Worm (Caenorhabditis elegans): ENCODE data around the gene K08H2.5.

Gene K08H2.5

DNA sequence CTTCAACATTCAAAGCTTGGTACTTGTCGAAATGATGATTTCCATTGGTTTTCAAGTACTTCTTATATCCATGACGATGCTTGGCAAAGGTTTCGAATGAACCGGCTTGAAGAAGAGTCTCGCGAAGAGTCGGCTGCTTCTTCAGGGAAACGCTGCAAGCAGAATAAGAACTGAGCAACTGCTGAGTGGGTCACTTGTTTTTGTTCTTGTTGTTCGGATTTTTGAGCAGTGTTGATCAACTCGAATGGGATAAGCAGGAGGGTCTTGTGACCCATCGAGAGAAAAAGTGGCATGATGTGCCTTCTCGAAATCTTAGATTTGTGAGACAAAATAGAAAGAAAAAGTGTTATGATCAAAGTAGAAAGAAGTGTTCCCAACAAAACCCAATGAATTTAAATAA is 21.5 kb downstream of the K08H2.5 start:
- TF ChIP-seq unc-62 (GFP tag; optimal IDR thresholded peaks at IDR 0.05 in 1 of 2) = peak in 1 of 2 experiments; percentile 90
- no peak for TF ChIP-seq unc-62 (tag; optimal IDR thresholded peaks at IDR 0.05)
- TF ChIP-seq egl-43 (GFP tag; IDR thresholded peaks at IDR 0.05) = no peak
- TF ChIP-seq fos-1 (tag; optimal IDR thresholded peaks at IDR 0.05) = no peak
- no peak for TF ChIP-seq nhr-28 (tag; optimal IDR thresholded peaks at IDR 0.05)
- TF ChIP-seq R02D3.7 (tag; optimal IDR thresholded peaks at IDR 0.05) = no peak
- no peak for TF ChIP-seq D1046.2 (GFP tag; IDR thresholded peaks at IDR 0.05)
- no peak for TF ChIP-seq rbr-2 (tag; optimal IDR thresholded peaks at IDR 0.05)
- no peak for TF ChIP-seq dmd-8 (GFP tag; IDR thresholded peaks at IDR 0.05)
- no peak for TF ChIP-seq unc-130 (GFP tag; optimal IDR thresholded peaks at IDR 0.05)
- TF ChIP-seq nhr-11 (tag; optimal IDR thresholded peaks at IDR 0.05) = peak; percentile 67
- TF ChIP-seq ztf-7 (tag; optimal IDR thresholded peaks at IDR 0.05) = no peak
- TF ChIP-seq lin-29 (GFP tag; IDR thresholded peaks at IDR 0.05) = no peak
- peak; percentile 8 for TF ChIP-seq hlh-30 (tag; optimal IDR thresholded peaks at IDR 0.05; ENCODE audit: insufficient read depth)
- TF ChIP-seq dve-1 (tag; optimal IDR thresholded peaks at IDR 0.05; ENCODE audit: insufficient read depth) = no peak
- TF ChIP-seq daf-16 (GFP tag; optimal IDR thresholded peaks at IDR 0.05) = peak in 1 of 2 experiments; percentile 91
- no peak for TF ChIP-seq daf-16 (tag; optimal IDR thresholded peaks at IDR 0.05)
- no peak for TF ChIP-seq nhr-25 (tag; optimal IDR thresholded peaks at IDR 0.05; ENCODE audit: borderline replicate concordance, insufficient read depth)
- TF ChIP-seq hmg-1.1 (GFP tag; IDR thresholded peaks at IDR 0.05) = no peak
- TF ChIP-seq nhr-76 (tag; optimal IDR thresholded peaks at IDR 0.05) = no peak
- no peak for TF ChIP-seq aha-1 (tag)
- TF ChIP-seq ceh-20 (GFP tag; IDR thresholded peaks at IDR 0.05) = no peak
- TF ChIP-seq mdl-1 (tag; optimal IDR thresholded peaks at IDR 0.05) = no peak
- TF ChIP-seq hlh-11 (tag; optimal IDR thresholded peaks at IDR 0.05) = no peak
- no peak for TF ChIP-seq Y48G9A.11 (GFP tag; IDR thresholded peaks at IDR 0.05)

DNA sequence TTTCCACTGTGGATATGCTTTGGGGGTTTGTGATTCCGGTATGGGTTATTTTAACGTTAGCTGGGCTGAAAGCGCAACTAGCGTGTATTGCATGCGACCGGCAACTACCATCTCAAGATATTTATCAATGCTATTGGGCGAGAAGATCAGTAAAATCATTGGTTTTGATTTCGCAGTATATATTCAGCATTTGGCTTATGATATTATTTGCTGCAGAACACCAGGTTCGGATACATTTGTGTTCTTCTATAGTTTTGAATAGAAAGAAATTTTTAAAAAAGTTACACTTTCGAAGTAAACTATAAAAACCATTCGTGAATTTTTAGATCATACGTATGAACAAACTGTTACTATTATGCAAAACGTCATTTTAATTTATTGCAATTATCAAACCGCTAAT is 24.2 kb downstream of the K08H2.5 start:
- TF ChIP-seq F44E2.7 (GFP tag; IDR thresholded peaks at IDR 0.05) (no peak), unc-62 (GFP tag; optimal IDR thresholded peaks at IDR 0.05 in 1 of 2) (peak in 1 of 2 experiments; percentile 94), unc-62 (tag; optimal IDR thresholded peaks at IDR 0.05) (no peak), mdt-29 (GFP tag; IDR thresholded peaks at IDR 0.05) (no peak), aha-1 (tag) (peak; percentile 17), ztf-7 (tag; optimal IDR thresholded peaks at IDR 0.05) (no peak)

DNA sequence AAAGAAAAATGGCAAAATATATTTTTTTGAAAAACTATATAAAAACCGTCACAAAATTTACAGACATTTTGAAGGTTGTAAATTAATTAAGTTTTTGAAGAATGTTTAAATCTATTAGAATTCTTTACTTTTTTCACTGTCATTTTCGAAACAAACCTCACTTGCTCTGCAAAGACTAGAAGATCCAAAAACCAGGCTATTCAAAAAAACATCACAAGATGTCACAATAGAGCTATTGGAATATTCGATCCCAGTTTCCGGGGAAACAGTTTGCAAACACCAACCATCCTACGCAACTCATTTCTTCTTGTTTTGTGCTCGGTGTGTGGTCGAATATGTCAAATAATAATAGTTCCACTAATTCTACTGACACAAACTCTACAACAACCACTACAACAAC is 25.3 kb downstream of the K08H2.5 start, which contains the start of gene R12H7.4:
R12H7.4 (plus strand) TSS at position 301 of the 400 bp plus-strand sequence.
- TF ChIP-seq vab-7 (GFP tag; IDR thresholded peaks at IDR 0.05) = no peak
- no peak for TF ChIP-seq attf-4 (tag; optimal IDR thresholded peaks at IDR 0.05)
- TF ChIP-seq dmd-9 (GFP tag; IDR thresholded peaks at IDR 0.05) = no peak
- TF ChIP-seq unc-62 (GFP tag; optimal IDR thresholded peaks at IDR 0.05 in 1 of 2) = peak in 1 of 2 experiments; percentile 79
- TF ChIP-seq unc-62 (tag; optimal IDR thresholded peaks at IDR 0.05) = no peak
- no peak for TF ChIP-seq ceh-20 (GFP tag; IDR thresholded peaks at IDR 0.05)
- TF ChIP-seq ztf-11 (tag; optimal IDR thresholded peaks at IDR 0.05) = no peak
- no peak for TF ChIP-seq ceh-28 (tag; optimal IDR thresholded peaks at IDR 0.05)

DNA sequence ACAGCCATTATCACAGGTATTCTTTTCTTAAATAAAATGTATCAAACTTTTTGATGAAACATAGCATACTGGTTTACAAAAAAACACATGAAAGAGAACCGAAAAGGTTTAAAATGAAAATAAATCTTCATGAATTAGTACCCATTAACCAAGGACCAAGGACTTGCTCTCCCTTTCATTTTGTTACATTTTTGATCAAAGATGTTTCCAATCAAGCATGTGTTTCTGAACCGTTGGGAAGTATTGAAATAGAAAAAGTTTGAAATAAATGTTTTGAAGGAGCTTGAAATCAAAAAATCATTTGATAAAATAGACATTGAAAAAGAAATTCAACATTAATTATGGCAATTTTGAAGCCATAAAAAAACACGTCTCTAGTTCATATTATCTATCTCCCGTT is 29.6 kb downstream of the K08H2.5 start:
- TF ChIP-seq unc-62 (GFP tag; optimal IDR thresholded peaks at IDR 0.05 in 1 of 2) (peak in 1 of 2 experiments; percentile 19), unc-62 (tag; optimal IDR thresholded peaks at IDR 0.05) (no peak), nhr-102 (tag; optimal IDR thresholded peaks at IDR 0.05) (no peak)

DNA sequence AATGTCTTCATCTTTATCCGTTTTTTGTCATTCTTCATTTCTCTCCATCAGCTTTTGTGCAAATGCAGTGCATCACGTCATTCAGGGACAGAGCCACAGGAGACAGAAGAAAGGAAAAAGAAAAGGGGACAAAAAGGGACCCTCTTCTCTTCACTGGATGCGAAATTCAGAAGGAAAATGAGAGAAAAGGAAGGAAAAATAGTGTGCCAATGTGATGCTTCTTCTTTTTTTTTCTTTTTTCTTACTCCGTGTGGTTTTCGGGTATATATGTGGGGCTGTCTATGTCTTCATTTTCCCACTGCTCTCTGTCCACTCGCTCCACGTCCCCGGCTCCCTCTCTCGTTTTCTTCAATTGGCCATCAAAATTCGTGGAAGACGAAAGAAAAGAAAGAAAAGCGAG is 31.7 kb downstream of the K08H2.5 start:
- TF ChIP-seq nhr-42 (GFP tag; IDR thresholded peaks at IDR 0.05) (no peak), nhr-28 (tag; optimal IDR thresholded peaks at IDR 0.05) (no peak), fos-1 (tag; optimal IDR thresholded peaks at IDR 0.05) (no peak), jun-1 (tag; optimal IDR thresholded peaks at IDR 0.05) (no peak), lin-1 (GFP tag; IDR thresholded peaks at IDR 0.05) (no peak), egl-43 (GFP tag; IDR thresholded peaks at IDR 0.05) (0 out of 2 replicates have a peak, but pooled peaks have one; percentile 18), hlh-30 (tag; optimal IDR thresholded peaks at IDR 0.05; ENCODE audit: insufficient read depth) (peak; percentile 35), nhr-76 (tag; optimal IDR thresholded peaks at IDR 0.05) (no peak), nhr-48 (tag; optimal IDR thresholded peaks at IDR 0.05) (no peak), dmd-6 (GFP tag; IDR thresholded peaks at IDR 0.05) (no peak), nhr-25 (tag; optimal IDR thresholded peaks at IDR 0.05; ENCODE audit: borderline replicate concordance, insufficient read depth) (no peak), mes-2 (tag; optimal IDR thresholded peaks at IDR 0.05; ENCODE audit: poor library complexity, severe bottlenecking) (no peak), lin-38 (GFP tag; IDR thresholded peaks at IDR 0.05) (no peak), pha-4 (GFP tag; IDR thresholded peaks at IDR 0.05) (no peak), pha-4 (tag; optimal IDR thresholded peaks at IDR 0.05) (no peak), hmg-1.1 (GFP tag; IDR thresholded peaks at IDR 0.05) (peak; percentile 57), zip-11 (GFP tag; IDR thresholded peaks at IDR 0.05) (no peak), mdl-1 (tag; optimal IDR thresholded peaks at IDR 0.05) (peak in 1 of 2 experiments; percentile 32), php-3 (GFP tag; IDR thresholded peaks at IDR 0.05) (no peak)

All from whole organism, L4 larva.